Worm (Caenorhabditis elegans): ENCODE results near the gene vps-39.

DNA sequence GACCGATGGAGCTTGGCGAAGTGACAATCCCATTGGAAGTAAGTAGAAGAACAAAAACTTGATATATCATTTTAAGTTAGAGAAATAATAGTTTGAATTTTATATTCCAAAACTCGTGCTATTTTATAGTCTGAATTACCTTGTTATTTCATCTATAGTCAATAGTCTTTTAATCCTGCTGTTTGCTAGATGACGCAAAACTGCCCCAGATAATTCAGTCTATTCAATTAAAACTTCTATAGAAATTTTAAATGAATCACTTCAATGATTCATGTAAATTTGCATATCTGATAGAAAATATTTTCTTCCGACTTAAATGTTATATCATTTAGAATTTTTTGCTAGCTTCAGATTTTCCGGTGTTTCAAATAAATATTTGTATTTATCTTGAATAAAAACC, 15.1 kb downstream of the vps-39 start, which contains the start of gene T08G5.15:
- TF ChIP-seq ctbp-1 (GFP tag; IDR thresholded peaks at IDR 0.05) (no peak), lir-3 (tag; optimal IDR thresholded peaks at IDR 0.05) (no peak), snpc-4 (tag; optimal IDR thresholded peaks at IDR 0.05) (no peak), unc-39 (tag; optimal IDR thresholded peaks at IDR 0.05) (no peak), dmd-6 (GFP tag; IDR thresholded peaks at IDR 0.05) (no peak)

Data from whole organism, L4 larva.